Worm (Caenorhabditis elegans): ENCODE results near the gene F48G7.13.

The F48G7.13 gene

DNA sequence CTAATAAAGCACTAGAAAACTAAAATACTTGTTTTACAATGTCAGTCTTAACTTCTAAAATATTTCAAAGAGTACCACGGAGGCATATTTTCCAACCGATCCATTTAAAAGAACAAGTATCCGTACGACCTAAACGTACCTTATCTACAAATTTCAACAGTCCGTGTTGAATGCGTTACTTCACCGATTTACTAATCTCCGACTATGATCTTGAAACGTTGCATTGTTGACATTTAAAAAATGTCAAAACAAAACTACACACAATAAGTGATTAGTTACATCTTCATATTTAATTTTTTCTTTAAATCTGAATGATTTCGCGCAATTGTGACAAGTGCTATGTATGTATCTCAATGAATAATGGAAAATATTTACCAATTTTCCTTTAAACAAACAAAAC, 17.6 kb upstream of the F48G7.13 start:
- TF ChIP-seq nhr-28 (tag; optimal IDR thresholded peaks at IDR 0.05), result no peak

DNA sequence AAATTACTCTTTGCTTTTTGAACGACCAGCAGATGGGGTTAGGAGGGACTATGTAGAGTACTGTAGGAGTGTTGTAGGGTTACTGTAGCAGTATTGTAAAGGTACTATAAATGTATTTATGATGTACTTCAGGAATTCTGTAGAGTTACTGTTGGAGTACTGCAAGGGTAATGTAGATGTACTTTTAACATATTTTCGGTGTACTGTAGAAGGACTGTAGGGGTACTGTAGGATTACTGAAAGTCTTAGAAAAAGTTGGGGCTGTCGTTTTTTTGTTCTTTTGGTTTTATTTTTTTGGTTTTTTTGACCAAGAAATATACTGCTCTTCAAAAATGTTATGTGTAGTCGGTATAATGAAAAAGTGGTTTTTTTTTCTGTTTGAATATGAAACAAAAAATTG, 16.7 kb upstream of the F48G7.13 start:
- no peak for TF ChIP-seq hlh-1 (tag; optimal IDR thresholded peaks at IDR 0.05)
- TF ChIP-seq snpc-4 (tag; optimal IDR thresholded peaks at IDR 0.05), result no peak
- no peak for TF ChIP-seq flh-1 (GFP tag; optimal IDR thresholded peaks at IDR 0.05)
- TF ChIP-seq nhr-76 (tag; optimal IDR thresholded peaks at IDR 0.05), result no peak
- no peak for TF ChIP-seq lin-13 (tag; optimal IDR thresholded peaks at IDR 0.05)
- TF ChIP-seq mab-5 (tag; optimal IDR thresholded peaks at IDR 0.05), result no peak
- no peak for TF ChIP-seq lsy-2 (tag; optimal IDR thresholded peaks at IDR 0.05)
- TF ChIP-seq tbx-8 (GFP tag; optimal IDR thresholded peaks at IDR 0.05), result no peak
- no peak for TF ChIP-seq ceh-83 (GFP tag; optimal IDR thresholded peaks at IDR 0.05)

DNA sequence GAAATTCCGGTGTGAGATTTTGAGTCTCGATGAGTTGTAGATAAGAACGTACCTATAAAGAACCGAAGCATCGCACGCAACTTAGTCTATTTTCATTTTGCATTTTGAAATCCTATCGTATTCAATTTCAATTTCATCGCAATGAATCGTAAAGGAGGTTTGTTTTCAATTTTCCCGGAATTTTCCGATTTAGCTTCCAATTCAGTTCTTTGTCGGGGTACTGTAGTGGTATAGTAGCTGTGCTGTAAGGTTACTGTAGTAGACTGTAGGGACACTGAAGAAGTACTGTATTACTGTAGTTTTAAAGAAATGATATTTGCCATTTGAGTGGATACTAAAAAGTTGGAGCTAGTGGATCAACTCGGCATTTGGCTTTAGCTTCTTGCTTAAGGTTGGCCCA, 15.6 kb upstream of the F48G7.13 start:
- TF ChIP-seq unc-39 (tag; optimal IDR thresholded peaks at IDR 0.05) (no peak), unc-120 (tag; optimal IDR thresholded peaks at IDR 0.05; ENCODE audit: poor library complexity, severe bottlenecking) (no peak), ham-2 (GFP tag; optimal IDR thresholded peaks at IDR 0.05) (no peak), pha-4 (tag; optimal IDR thresholded peaks at IDR 0.05) (no peak), ceh-39 (tag; optimal IDR thresholded peaks at IDR 0.05) (no peak), bed-3 (GFP tag; optimal IDR thresholded peaks at IDR 0.05) (no peak), flh-1 (GFP tag; optimal IDR thresholded peaks at IDR 0.05) (no peak), cnd-1 (tag; optimal IDR thresholded peaks at IDR 0.05) (no peak)

DNA sequence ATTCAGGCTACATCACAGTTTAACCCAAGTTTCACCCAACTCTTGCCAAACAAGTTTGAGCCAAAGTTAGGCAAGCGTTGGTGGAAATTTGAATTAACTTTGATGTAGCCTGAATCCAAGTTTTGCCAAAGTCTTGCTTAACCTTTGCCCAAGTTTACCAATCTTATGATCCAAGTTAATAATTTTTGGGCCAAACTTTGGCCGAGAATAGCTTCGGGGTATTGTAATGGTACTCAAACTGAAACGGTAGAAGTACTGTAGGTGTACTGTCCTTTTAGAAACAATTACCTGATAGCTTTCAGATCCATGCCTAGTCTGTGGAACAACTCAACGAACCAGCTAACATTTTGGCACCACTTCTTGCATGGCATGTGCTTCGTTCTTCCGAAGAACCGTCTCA, 15.1 kb upstream of the F48G7.13 start, which contains the start of gene nhr-251:
Gene nhr-251 (plus strand): TSS at position 301 of the 400 bp plus-strand sequence.
- TF ChIP-seq ceh-39 (tag; optimal IDR thresholded peaks at IDR 0.05) (no peak), nhr-237 (tag; optimal IDR thresholded peaks at IDR 0.05) (no peak), nhr-28 (tag; optimal IDR thresholded peaks at IDR 0.05) (no peak), ces-1 (GFP tag; optimal IDR thresholded peaks at IDR 0.05) (no peak), tbx-8 (GFP tag; optimal IDR thresholded peaks at IDR 0.05) (no peak), lin-32 (GFP tag; optimal IDR thresholded peaks at IDR 0.05) (no peak), nhr-12 (tag; optimal IDR thresholded peaks at IDR 0.05) (no peak), sptf-1 (tag; optimal IDR thresholded peaks at IDR 0.05) (no peak), sem-2 (GFP tag; optimal IDR thresholded peaks at IDR 0.05) (no peak), ztf-11 (tag; optimal IDR thresholded peaks at IDR 0.05) (no peak), nhr-2 (tag; optimal IDR thresholded peaks at IDR 0.05) (no peak)

DNA sequence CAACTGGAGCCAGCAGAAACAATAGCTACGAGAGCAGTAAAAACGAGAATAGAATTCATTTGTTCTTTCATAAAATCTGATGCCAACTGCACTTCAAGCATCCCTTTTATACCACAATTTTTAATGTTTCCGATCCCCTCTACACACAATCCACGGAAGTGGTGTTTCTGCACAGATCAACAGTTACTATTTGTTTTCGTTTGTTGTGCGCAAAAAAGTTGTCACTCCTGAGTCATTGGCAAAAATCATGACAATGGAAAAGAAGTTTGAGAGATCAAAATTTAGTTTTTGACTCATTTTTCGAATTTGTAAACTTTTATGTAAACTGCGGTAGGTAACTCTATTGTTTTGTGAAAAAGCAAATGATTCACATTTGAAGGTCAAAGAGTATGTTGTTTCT, 11.3 kb upstream of the F48G7.13 start, which contains the start of gene srlf-37:
Gene srlf-37 (minus strand): TSS at position 101 of the 400 bp plus-strand sequence.
- TF ChIP-seq M03D4.4 (tag; optimal IDR thresholded peaks at IDR 0.05), result no peak
- no peak for TF ChIP-seq ztf-11 (tag; optimal IDR thresholded peaks at IDR 0.05)
- TF ChIP-seq sptf-1 (tag; optimal IDR thresholded peaks at IDR 0.05), result no peak
- no peak for TF ChIP-seq hlh-1 (tag; optimal IDR thresholded peaks at IDR 0.05)
- no peak for TF ChIP-seq ceh-43 (GFP tag; optimal IDR thresholded peaks at IDR 0.05)
- TF ChIP-seq nhr-237 (tag; optimal IDR thresholded peaks at IDR 0.05), result no peak

DNA sequence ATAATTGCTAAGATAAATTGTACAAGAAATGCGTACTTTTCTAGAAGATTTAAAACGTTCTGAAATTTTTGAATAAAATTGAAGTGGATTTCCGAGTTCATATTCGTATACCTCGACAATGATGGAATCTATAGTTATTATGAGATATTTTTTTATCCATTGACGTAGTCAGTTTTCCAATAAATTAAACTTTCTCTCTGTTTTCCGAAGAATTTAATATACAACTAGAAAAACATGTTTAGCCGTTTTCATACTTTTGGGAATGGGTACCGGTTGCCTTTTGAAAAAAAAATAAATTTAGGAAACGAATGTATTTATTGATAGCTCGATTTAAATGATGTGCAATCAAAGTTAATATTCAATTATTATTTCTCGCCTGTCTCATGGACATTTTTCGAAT, 6.5 kb upstream of the F48G7.13 start, which contains the start of gene srw-109:
Gene srw-109 (minus strand): TSS at position 101 of the 400 bp plus-strand sequence.
- TF ChIP-seq ceh-83 (GFP tag; optimal IDR thresholded peaks at IDR 0.05) (no peak), elt-3 (tag; optimal IDR thresholded peaks at IDR 0.05) (no peak), ztf-11 (tag; optimal IDR thresholded peaks at IDR 0.05) (no peak), snpc-4 (tag; optimal IDR thresholded peaks at IDR 0.05) (no peak), sptf-1 (tag; optimal IDR thresholded peaks at IDR 0.05) (no peak), cnd-1 (tag; optimal IDR thresholded peaks at IDR 0.05) (no peak), lsy-2 (tag; optimal IDR thresholded peaks at IDR 0.05) (no peak), mls-2 (tag; optimal IDR thresholded peaks at IDR 0.05) (no peak), drap-1 (GFP tag; optimal IDR thresholded peaks at IDR 0.05) (no peak), unc-62 (GFP tag; optimal IDR thresholded peaks at IDR 0.05) (no peak)

Measured in whole organism, mixed stage, embryonic.